Fruit fly (Drosophila melanogaster) whole organism, pupa: ENCODE measurements around the gene CtBP.

Experiments
- CG14655 ChIP-seq: fragments of 200-800 bp; sonication (Bioruptor generic); optimal IDR thresholded peaks from 3 replicates; lab custom pipeline; 2017; ENCODE audit warnings: mild to moderate bottlenecking, missing biosample characterization, missing genetic modification reagents, missing genetic modification characterization
- CG34367 ChIP-seq: fragments of 200-800 bp; sonication (Bioruptor generic); optimal IDR thresholded peaks from 2 replicates; lab custom pipeline; 2018; ENCODE audit warnings: missing biosample characterization, mild to moderate bottlenecking, missing genetic modification characterization
- CG8301 ChIP-seq: fragments of 200-800 bp; sonication (Bioruptor generic); optimal IDR thresholded peaks from 2 replicates; lab custom pipeline; 2018; ENCODE audit warnings: missing biosample characterization, mild to moderate bottlenecking, missing genetic modification characterization
- Ets98B ChIP-seq: fragments of 200-800 bp; sonication (Bioruptor generic); IDR thresholded peaks from 2 replicates; pipeline ENCODE4 v1.3.6; 2022; ENCODE audit warnings: missing biosample characterization, missing genetic modification characterization
- Pif1A ChIP-seq: fragments of 200-800 bp; sonication (Bioruptor generic); optimal IDR thresholded peaks from 3 replicates; lab custom pipeline; 2016; ENCODE audit warnings: missing biosample characterization, missing genetic modification characterization
- Snoo ChIP-seq: fragments of 200-800 bp; sonication (Bioruptor generic); optimal IDR thresholded peaks from 3 replicates; lab custom pipeline; 2017; ENCODE audit warnings: missing biosample characterization, mild to moderate bottlenecking, missing genetic modification characterization, inconsistent platforms
- fd96Ca ChIP-seq: fragments of 200-800 bp; sonication (Bioruptor generic); IDR thresholded peaks from 3 replicates; pipeline ENCODE4 v1.3.6; 2022; ENCODE audit warnings: missing biosample characterization, missing genetic modification characterization

- TF ChIP-seq CG8301 (tag; lab: Kevin White, UChicago) (no peak), CG34367 (no peak), Ets98B (GFP tag; lab: Robert Waterston, UW) (no peak), fd96Ca (GFP tag; lab: Robert Waterston, UW) (no peak), CG14655 (GFP tag; lab: Kevin White, UChicago) (no peak), Snoo (tag; lab: Kevin White, UChicago) (no peak), Pif1A (GFP tag; lab: Kevin White, UChicago) (no peak)
These were observed 48.0 kb upstream of the CtBP start, which contains the start of gene Cyp304a1 for dm6 chr3R:12963491-12963890.
